Fruit fly (Drosophila melanogaster) whole organism, embryonic: ENCODE data around the gene sloth1.
A peak's percentile ranks its signal among the peaks of the same experiment; 100 is the strongest.

Experiments used
- Adf1 ChIP-seq: fragments of 200-800 bp; sonication (Bioruptor generic); IDR thresholded peaks from 2 replicates; pipeline ENCODE4 v1.3.6; 2022; ENCODE audit warnings: missing biosample characterization, missing genetic modification characterization
- Atf6 ChIP-seq: fragments of 200-800 bp; sonication (Bioruptor generic); IDR thresholded peaks from 2 replicates; pipeline ENCODE4 v1.3.6; 2022; ENCODE audit warnings: missing biosample characterization, missing genetic modification characterization
- CG10209 ChIP-seq: fragments of 200-800 bp; sonication (Bioruptor generic); optimal IDR thresholded peaks from 3 replicates; lab custom pipeline; 2017; ENCODE audit warnings: missing biosample characterization, mild to moderate bottlenecking, missing genetic modification characterization, missing genetic modification reagents
- CG10654 ChIP-seq: fragments of 200-800 bp; sonication (Bioruptor generic); optimal IDR thresholded peaks from 2 replicates; lab custom pipeline; 2016; ENCODE audit warnings: missing biosample characterization, missing genetic modification characterization
- CG11247 ChIP-seq: fragments of 200-800 bp; sonication (Bioruptor generic); IDR thresholded peaks from 2 replicates; pipeline ENCODE4 v1.3.6; 2022; ENCODE audit warnings: missing biosample characterization, missing genetic modification characterization
- CG11456 ChIP-seq: fragments of 200-800 bp; sonication (Bioruptor generic); IDR thresholded peaks from 3 replicates; pipeline ENCODE4 v1.3.6; 2022; ENCODE audit warnings: missing biosample characterization, missing genetic modification characterization
- CG12391 ChIP-seq: fragments of 200-800 bp; sonication (Bioruptor generic); optimal IDR thresholded peaks from 3 replicates; lab custom pipeline; 2018; ENCODE audit warnings: missing biosample characterization, mild to moderate bottlenecking, missing genetic modification characterization, moderate library complexity
- CG13296 ChIP-seq: fragments of 200-800 bp; sonication (Bioruptor generic); optimal IDR thresholded peaks from 3 replicates; lab custom pipeline; 2018; ENCODE audit warnings: missing biosample characterization, mild to moderate bottlenecking, missing genetic modification characterization
- CG14014 ChIP-seq: fragments of 200-800 bp; sonication (Bioruptor generic); IDR thresholded peaks from 2 replicates; pipeline ENCODE4 v1.3.6; 2022; ENCODE audit warnings: missing biosample characterization, missing genetic modification characterization
- CG14050 ChIP-seq: fragments of 200-800 bp; sonication (Bioruptor generic); IDR thresholded peaks from 3 replicates; pipeline ENCODE4 v1.3.6; 2022; ENCODE audit warnings: missing biosample characterization, missing genetic modification characterization
- CG15514 ChIP-seq: fragments of 200-800 bp; sonication (Bioruptor generic); optimal IDR thresholded peaks from 3 replicates; lab custom pipeline; 2017; ENCODE audit warnings: missing biosample characterization, missing genetic modification characterization, mild to moderate bottlenecking, moderate library complexity, missing genetic modification reagents
- CG17385 ChIP-seq: fragments of 200-800 bp; sonication (Bioruptor generic); optimal IDR thresholded peaks from 3 replicates; lab custom pipeline; 2018; ENCODE audit warnings: missing biosample characterization, mild to moderate bottlenecking, missing genetic modification characterization
- CG17829 ChIP-seq: fragments of 200-800 bp; optimal IDR thresholded peaks from 2 replicates; lab custom pipeline; 2019; ENCODE audit warnings: missing biosample characterization, mild to moderate bottlenecking, missing genetic modification characterization, moderate library complexity
- CG32532 ChIP-seq: fragments of 200-800 bp; sonication (Bioruptor generic); IDR thresholded peaks from 2 replicates; pipeline ENCODE4 v1.3.6; 2022; ENCODE audit warnings: missing biosample characterization, missing genetic modification characterization
- CG4360 ChIP-seq: fragments of 200-800 bp; sonication (Bioruptor generic); IDR thresholded peaks from 2 replicates; pipeline ENCODE4 v1.3.6; 2022; ENCODE audit warnings: missing biosample characterization, missing genetic modification characterization
- CG4424 ChIP-seq: fragments of 200-800 bp; sonication (Bioruptor generic); optimal IDR thresholded peaks from 3 replicates; lab custom pipeline; 2016; ENCODE audit warnings: missing biosample characterization, missing genetic modification characterization
- CG4707 ChIP-seq: fragments of 200-800 bp; sonication (Bioruptor generic); optimal IDR thresholded peaks from 2 replicates; lab custom pipeline; 2018; ENCODE audit warnings: missing biosample characterization, mild to moderate bottlenecking, missing genetic modification characterization, moderate library complexity
- CG6854 ChIP-seq: fragments of 200-800 bp; sonication (Bioruptor generic); optimal IDR thresholded peaks from 3 replicates; lab custom pipeline; 2017; ENCODE audit warnings: missing biosample characterization, mild to moderate bottlenecking, missing genetic modification characterization
- CG7357 ChIP-seq: fragments of 200-800 bp; sonication (Bioruptor generic); IDR thresholded peaks from 3 replicates; pipeline ENCODE4 v1.3.6; 2022; ENCODE audit warnings: missing biosample characterization, missing genetic modification characterization
- CG8290 ChIP-seq, 3 experiments: fragments of 200-800 bp; sonication (Bioruptor generic); optimal IDR thresholded peaks; 2 replicates each; lab custom pipeline; 2016 to 2019; ENCODE audit warnings: missing biosample characterization in 3 of 3, missing genetic modification characterization in 3 of 3, mild to moderate bottlenecking in 2 of 3, moderate library complexity in 1 of 3
- CG9215 ChIP-seq: fragments of 200-800 bp; sonication (Bioruptor generic); IDR thresholded peaks from 2 replicates; pipeline ENCODE4 v1.3.6; 2022; ENCODE audit warnings: missing biosample characterization, missing genetic modification characterization
- Dip2 ChIP-seq: fragments of 200-800 bp; sonication (Bioruptor generic); IDR thresholded peaks from 2 replicates; pipeline ENCODE4 v1.3.6; 2022; ENCODE audit warnings: missing biosample characterization, missing genetic modification characterization
- Elba2 ChIP-seq: fragments of 200-800 bp; sonication (Bioruptor generic); optimal IDR thresholded peaks from 3 replicates; lab custom pipeline; 2016; ENCODE audit warnings: missing biosample characterization, missing genetic modification characterization
- HLH3B ChIP-seq: fragments of 200-800 bp; sonication (Bioruptor generic); IDR thresholded peaks from 2 replicates; pipeline ENCODE4 v1.3.6; 2022; ENCODE audit warnings: missing biosample characterization, missing genetic modification characterization
- Hr39 ChIP-seq: fragments of >200 bp; optimal IDR thresholded peaks from 2 replicates; lab custom pipeline; 2017
- Lim3 ChIP-seq: fragments of 200-800 bp; sonication (Bioruptor generic); IDR thresholded peaks from 2 replicates; pipeline ENCODE4 v1.3.6; 2022; ENCODE audit warnings: missing biosample characterization, missing genetic modification characterization
- Nf-YB ChIP-seq: fragments of 200-800 bp; sonication (Bioruptor generic); optimal IDR thresholded peaks from 3 replicates; lab custom pipeline; 2019; ENCODE audit warnings: missing biosample characterization, mild to moderate bottlenecking, missing genetic modification characterization, moderate library complexity
- Oli ChIP-seq: fragments of 200-800 bp; sonication (Bioruptor generic); optimal IDR thresholded peaks from 2 replicates; lab custom pipeline; 2018; ENCODE audit warnings: missing biosample characterization, mild to moderate bottlenecking, missing genetic modification characterization, moderate library complexity
- Ptx1 ChIP-seq: fragments of 200-800 bp; sonication (Bioruptor generic); IDR thresholded peaks from 2 replicates; pipeline ENCODE4 v1.3.6; 2022; ENCODE audit warnings: missing biosample characterization, missing genetic modification characterization
- Usf ChIP-seq: fragments of 200-800 bp; sonication (Bioruptor generic); optimal IDR thresholded peaks from 2 replicates; lab custom pipeline; 2017; ENCODE audit warnings: missing genotype, missing biosample characterization, missing genetic modification characterization
- Vsx1 ChIP-seq: fragments of 200-800 bp; sonication (Bioruptor generic); optimal IDR thresholded peaks from 2 replicates; lab custom pipeline; 2017; ENCODE audit warnings: missing biosample characterization, mild to moderate bottlenecking, missing genetic modification characterization, missing genetic modification reagents
- bcd ChIP-seq: fragments of 200-800 bp; sonication (Bioruptor generic); optimal IDR thresholded peaks from 2 replicates; lab custom pipeline; 2017; ENCODE audit warnings: missing biosample characterization, mild to moderate bottlenecking, missing genetic modification characterization
- cwo ChIP-seq: fragments of 200-800 bp; sonication (Bioruptor generic); optimal IDR thresholded peaks from 3 replicates; lab custom pipeline; 2017; ENCODE audit warnings: missing biosample characterization, missing genetic modification characterization, mild to moderate bottlenecking, moderate library complexity, missing genetic modification reagents
- dmrt11E ChIP-seq: fragments of 200-800 bp; sonication (Bioruptor generic); optimal IDR thresholded peaks from 3 replicates; lab custom pipeline; 2018; ENCODE audit warnings: missing biosample characterization, mild to moderate bottlenecking, missing genetic modification characterization, moderate library complexity
- dysf ChIP-seq: fragments of 200-800 bp; sonication (Bioruptor generic); IDR thresholded peaks from 3 replicates; pipeline ENCODE4 v1.3.6; 2022; ENCODE audit warnings: missing biosample characterization, missing genetic modification characterization
- en ChIP-seq: fragments of 200-800 bp; sonication (Bioruptor generic); optimal IDR thresholded peaks from 2 replicates; lab custom pipeline; 2016; ENCODE audit warnings: missing biosample characterization, missing genetic modification characterization
- gcm2 ChIP-seq: fragments of 200-800 bp; sonication (Bioruptor generic); optimal IDR thresholded peaks from 2 replicates; lab custom pipeline; 2016; ENCODE audit warnings: missing biosample characterization, missing genetic modification characterization
- hbn ChIP-seq: fragments of 200-800 bp; sonication (Bioruptor generic); IDR thresholded peaks from 2 replicates; pipeline ENCODE4 v1.3.6; 2022; ENCODE audit warnings: missing biosample characterization, missing genetic modification characterization; ENCODE audit not compliant: partially characterized antibody
- lola ChIP-seq, 3 experiments: fragments of >200 bp in 2 of 3; fragments of 200-800 bp in 1 of 3; sonication (Bioruptor generic) in 1 of 3; optimal IDR thresholded peaks; 2 replicates each; lab custom pipeline; 2017 to 2019; ENCODE audit warnings: missing biosample characterization in 3 of 3, missing genetic modification characterization in 3 of 3, mild to moderate bottlenecking in 1 of 3, moderate library complexity in 1 of 3
- nerfin-1 ChIP-seq: fragments of 200-800 bp; sonication (Bioruptor generic); optimal IDR thresholded peaks from 3 replicates; lab custom pipeline; 2019; ENCODE audit warnings: missing biosample characterization, mild to moderate bottlenecking, missing genetic modification characterization, moderate library complexity
- pan ChIP-seq, 4 experiments: fragments of >200 bp in 3 of 4; fragments of 200-800 bp in 1 of 4; sonication (Bioruptor generic) in 1 of 4; optimal IDR thresholded peaks in 3 of 4; IDR thresholded peaks in 1 of 4; 2 replicates each; pipeline versions ENCODE4 v1.3.6 to Lab custom; 2017 to 2022; ENCODE audit warnings: missing biosample characterization in 2 of 4, missing genetic modification characterization in 2 of 4, mixed read lengths in 1 of 4
- prd ChIP-seq, 3 experiments: fragments of >200 bp in 2 of 3; fragments of 200-800 bp in 1 of 3; sonication (Bioruptor generic) in 1 of 3; optimal IDR thresholded peaks in 2 of 3; IDR thresholded peaks in 1 of 3; 2 replicates in 2 of 3; 3 replicates in 1 of 3; pipeline versions ENCODE4 v1.3.6 to Lab custom; 2017 to 2022; ENCODE audit warnings: missing biosample characterization in 1 of 3, missing genetic modification characterization in 1 of 3
- sens-2 ChIP-seq: fragments of 200-800 bp; sonication (Bioruptor generic); IDR thresholded peaks from 2 replicates; pipeline ENCODE4 v1.3.6; 2022; ENCODE audit warnings: missing biosample characterization, missing genetic modification characterization
- slbo ChIP-seq: fragments of 200-800 bp; sonication (Bioruptor generic); IDR thresholded peaks from 2 replicates; pipeline ENCODE4 v1.3.6; 2022; ENCODE audit warnings: missing biosample characterization, missing genetic modification characterization
- tap ChIP-seq: fragments of 200-800 bp; optimal IDR thresholded peaks from 3 replicates; lab custom pipeline; 2019; ENCODE audit warnings: missing biosample characterization, mild to moderate bottlenecking, missing genetic modification characterization, moderate library complexity
- tin ChIP-seq: fragments of 200-800 bp; sonication (Bioruptor generic); optimal IDR thresholded peaks from 3 replicates; lab custom pipeline; 2016; ENCODE audit warnings: missing biosample characterization, missing genetic modification characterization
- trem ChIP-seq: fragments of 200-800 bp; optimal IDR thresholded peaks from 3 replicates; lab custom pipeline; 2019; ENCODE audit warnings: missing biosample characterization, mild to moderate bottlenecking, missing genetic modification characterization, moderate library complexity
- wor ChIP-seq: fragments of 200-800 bp; sonication (Bioruptor generic); IDR thresholded peaks from 2 replicates; pipeline ENCODE4 v1.3.6; 2022; ENCODE audit warnings: missing biosample characterization, missing genetic modification characterization

The sloth1 gene

dm6 chrX:7004101-7004700 is 7.0 kb upstream of the sloth1 start (continued):
- peak; percentile 92 for TF ChIP-seq CG8290 (GFP tag; optimal IDR thresholded peaks at IDR 0.05; lab: Kevin White, UChicago)
- TF ChIP-seq CG8290 (tag; optimal IDR thresholded peaks at IDR 0.05; lab: Kevin White, UChicago): peak; percentile 86 to 99
- peak; percentile 40; the same call in 1 of the 3 replicates for TF ChIP-seq CG14050
- TF ChIP-seq HLH3B (GFP tag; lab: Robert Waterston, UW): peak; percentile 65; the same call in 1 of the 2 replicates
- peak; percentile 65 for TF ChIP-seq CG6854 (GFP tag; lab: Kevin White, UChicago)
- TF ChIP-seq CG4424 (GFP tag; lab: Kevin White, UChicago): peak; percentile 72
- peak; percentile 90 for TF ChIP-seq dmrt11E
- no peak for TF ChIP-seq Lim3 (GFP tag; lab: Robert Waterston, UW)
- 0 out of 2 replicates have a peak, but pooled peaks have one; percentile 23 for TF ChIP-seq slbo (GFP tag; lab: Robert Waterston, UW)
- TF ChIP-seq Ptx1 (GFP tag; lab: Robert Waterston, UW): 0 out of 2 replicates have a peak, but pooled peaks have one; percentile 23
- peak; percentile 67 for TF ChIP-seq CG12391
- peak; percentile 62 for TF ChIP-seq CG4360 (GFP tag; lab: Robert Waterston, UW)
- peak; percentile 71 for TF ChIP-seq gcm2
- TF ChIP-seq CG17829 (tag; lab: Kevin White, UChicago): peak; percentile 76
- peak; percentile 74 for TF ChIP-seq trem (tag; lab: Kevin White, UChicago)
- TF ChIP-seq CG7357 (GFP tag; lab: Robert Waterston, UW): no peak
- no peak for TF ChIP-seq Dip2 (GFP tag; lab: Robert Waterston, UW)
- no peak for TF ChIP-seq wor (GFP tag; lab: Robert Waterston, UW)
- peak; percentile 71 for TF ChIP-seq CG17385 (GFP tag; lab: Kevin White, UChicago)
- TF ChIP-seq Vsx1: peak; percentile 93
- peak; percentile 83 for TF ChIP-seq Atf6 (GFP tag; lab: Robert Waterston, UW)
- peak; percentile 68 for TF ChIP-seq sens-2 (GFP tag; lab: Robert Waterston, UW)
- TF ChIP-seq Oli (tag; lab: Kevin White, UChicago): peak; percentile 39
- peak; percentile 69 for TF ChIP-seq tap
- peak; percentile 51; the same call in 1 of the 3 replicates for TF ChIP-seq dysf
- TF ChIP-seq Adf1 (GFP tag; lab: Robert Waterston, UW): 0 out of 2 replicates have a peak, but pooled peaks have one; percentile 10
- TF ChIP-seq Usf (GFP tag; lab: Kevin White, UChicago): peak; percentile 42
- peak; percentile 48; the same call in 1 of the 2 replicates for TF ChIP-seq CG32532 (GFP tag; lab: Robert Waterston, UW)
- TF ChIP-seq Nf-YB (GFP tag; lab: Kevin White, UChicago): peak; percentile 74
- peak; percentile 79 for TF ChIP-seq CG4707
- TF ChIP-seq CG10209 (GFP tag; lab: Kevin White, UChicago): peak; percentile 93
- no peak for TF ChIP-seq pan (optimal IDR thresholded peaks at IDR 0.05; lab: Kevin White, UChicago)
- peak in 1 of 2 experiments; percentile 74 for TF ChIP-seq pan (GFP tag; optimal IDR thresholded peaks at IDR 0.05 in 1 of 2, IDR thresholded peaks at IDR 0.05 in 1 of 2)
- peak; percentile 67 for TF ChIP-seq CG11247 (GFP tag; lab: Robert Waterston, UW)
- TF ChIP-seq CG15514 (GFP tag; lab: Kevin White, UChicago): peak; percentile 69
- TF ChIP-seq Hr39 (lab: Kevin White, UChicago): no peak
- no peak for TF ChIP-seq Elba2
- TF ChIP-seq tin (GFP tag; lab: Kevin White, UChicago): peak; percentile 61
- TF ChIP-seq CG13296 (GFP tag; lab: Kevin White, UChicago): peak; percentile 67
- no peak for TF ChIP-seq hbn (GFP tag; lab: Robert Waterston, UW)
- peak; percentile 76 for TF ChIP-seq CG10654 (GFP tag; lab: Kevin White, UChicago)
- TF ChIP-seq CG14014 (GFP tag; lab: Robert Waterston, UW): peak; percentile 81; the same call in 1 of the 2 replicates
- peak; percentile 83 for TF ChIP-seq nerfin-1 (tag; lab: Kevin White, UChicago)
- TF ChIP-seq CG9215 (GFP tag; lab: Robert Waterston, UW): 0 out of 2 replicates have a peak, but pooled peaks have one; percentile 9
- TF ChIP-seq lola (GFP tag; optimal IDR thresholded peaks at IDR 0.05; lab: Kevin White, UChicago): peak in 1 of 3 experiments; percentile 83
- peak; percentile 65 for TF ChIP-seq en
- TF ChIP-seq cwo (GFP tag; lab: Kevin White, UChicago): peak; percentile 61
- no peak for TF ChIP-seq prd (optimal IDR thresholded peaks at IDR 0.05; lab: Kevin White, UChicago)
- peak; percentile 73 for TF ChIP-seq prd (GFP tag; IDR thresholded peaks at IDR 0.05; lab: Robert Waterston, UW)
- peak; percentile 81 for TF ChIP-seq CG11456
- peak; percentile 79 for TF ChIP-seq bcd (GFP tag; lab: Kevin White, UChicago)
